Fruit fly (Drosophila melanogaster) whole organism, prepupa: ENCODE results near the gene Sugb.

Source experiments
- Blimp-1 ChIP-seq: fragments of 200-800 bp; sonication (Bioruptor generic); optimal IDR thresholded peaks from 3 replicates; lab custom pipeline; 2017; ENCODE audit warnings: missing biosample characterization, missing genetic modification characterization, mild to moderate bottlenecking, moderate library complexity, missing genetic modification reagents
- CG11294 ChIP-seq: fragments of 200-800 bp; sonication (Bioruptor generic); IDR thresholded peaks from 2 replicates; pipeline ENCODE4 v1.3.6; 2022; ENCODE audit warnings: missing biosample characterization, missing genetic modification characterization
- CG11762 ChIP-seq: fragments of 200-800 bp; sonication (Bioruptor generic); optimal IDR thresholded peaks from 3 replicates; lab custom pipeline; 2016; ENCODE audit warnings: missing biosample characterization, missing genetic modification characterization; ENCODE audit not compliant: insufficient read depth
- CG6792 ChIP-seq: fragments of 200-800 bp; sonication (Bioruptor generic); optimal IDR thresholded peaks from 3 replicates; lab custom pipeline; 2016; ENCODE audit warnings: missing biosample characterization, missing genetic modification characterization
- CG8119 ChIP-seq: fragments of 200-800 bp; sonication (Bioruptor generic); IDR thresholded peaks from 3 replicates; pipeline ENCODE4 v1.3.6; 2022; ENCODE audit warnings: missing biosample characterization, missing genetic modification characterization
- Eip75B ChIP-seq: fragments of 200-800 bp; sonication (Bioruptor generic); optimal IDR thresholded peaks from 3 replicates; lab custom pipeline; 2016; ENCODE audit warnings: missing biosample characterization, missing genetic modification characterization
- Lpt ChIP-seq: fragments of 200-800 bp; sonication (Bioruptor generic); optimal IDR thresholded peaks from 3 replicates; lab custom pipeline; 2016; ENCODE audit warnings: missing biosample characterization, missing genetic modification characterization
- Sox14 ChIP-seq: fragments of 200-800 bp; sonication (Bioruptor generic); optimal IDR thresholded peaks from 3 replicates; lab custom pipeline; 2016; ENCODE audit warnings: missing biosample characterization, missing genetic modification characterization
- fd59A ChIP-seq: fragments of 200-800 bp; sonication (Bioruptor generic); optimal IDR thresholded peaks from 2 replicates; lab custom pipeline; 2017; ENCODE audit warnings: missing biosample characterization, mild to moderate bottlenecking, missing genetic modification characterization, missing genetic modification reagents
- vri ChIP-seq: fragments of 200-800 bp; sonication (Bioruptor generic); optimal IDR thresholded peaks from 3 replicates; lab custom pipeline; 2016; ENCODE audit warnings: missing biosample characterization, mild to moderate bottlenecking, missing genetic modification characterization

DNA sequence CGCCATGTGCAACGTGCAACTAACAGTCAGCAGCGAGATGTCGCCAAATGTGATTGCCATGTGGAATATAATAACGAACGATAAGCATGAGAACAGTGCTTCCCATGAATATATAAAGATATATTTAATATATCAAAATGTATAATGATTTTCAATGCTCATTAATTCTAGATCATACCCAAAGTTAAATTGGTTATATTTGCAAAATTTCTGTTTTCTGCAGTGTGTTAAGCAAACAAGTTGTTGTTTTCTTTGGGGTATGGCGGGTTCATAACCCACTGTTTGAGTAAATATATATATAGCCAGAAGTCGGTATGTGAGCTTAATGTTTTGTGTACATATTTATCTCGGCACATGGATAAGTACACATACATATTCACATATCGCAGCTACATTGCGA lies 47.0 kb upstream of the Sugb start:
- TF ChIP-seq CG6792 (GFP tag; lab: Kevin White, UChicago) (no peak), Eip75B (GFP tag; lab: Kevin White, UChicago) (no peak), CG11762 (peak; percentile 2), Blimp-1 (GFP tag; lab: Kevin White, UChicago) (no peak), vri (GFP tag; lab: Kevin White, UChicago) (no peak), fd59A (no peak), Sox14 (GFP tag; lab: Kevin White, UChicago) (no peak), Lpt (no peak), CG8119 (GFP tag; lab: Robert Waterston, UW) (peak; percentile 62), CG11294 (GFP tag; lab: Robert Waterston, UW) (no peak)
